Fruit fly (Drosophila melanogaster) whole organism, embryonic: ENCODE results near the gene CG3078.

Experiments used
- B-H2 ChIP-seq: fragments of 200-800 bp; sonication (Bioruptor generic); optimal IDR thresholded peaks from 2 replicates; lab custom pipeline; 2018; ENCODE audit warnings: missing biosample characterization, mild to moderate bottlenecking, missing genetic modification characterization
- CG12391 ChIP-seq: fragments of 200-800 bp; sonication (Bioruptor generic); optimal IDR thresholded peaks from 3 replicates; lab custom pipeline; 2018; ENCODE audit warnings: missing biosample characterization, mild to moderate bottlenecking, missing genetic modification characterization, moderate library complexity
- CG12744 ChIP-seq: fragments of 200-800 bp; sonication (Bioruptor generic); optimal IDR thresholded peaks from 2 replicates; lab custom pipeline; 2016; ENCODE audit warnings: missing biosample characterization, missing genetic modification characterization
- CG14014 ChIP-seq: fragments of 200-800 bp; sonication (Bioruptor generic); IDR thresholded peaks from 2 replicates; pipeline ENCODE4 v1.3.6; 2022; ENCODE audit warnings: missing biosample characterization, missing genetic modification characterization
- CG14667 ChIP-seq: fragments of 200-800 bp; sonication (Bioruptor generic); IDR thresholded peaks from 2 replicates; pipeline ENCODE4 v1.3.6; 2022; ENCODE audit warnings: missing biosample characterization, missing genetic modification characterization
- CG14860 ChIP-seq: fragments of 200-800 bp; sonication (Bioruptor generic); IDR thresholded peaks from 3 replicates; pipeline ENCODE4 v1.3.6; 2022; ENCODE audit warnings: missing biosample characterization, missing genetic modification characterization; ENCODE audit not compliant: partially characterized antibody
- CG16813 ChIP-seq: fragments of 200-800 bp; sonication (Bioruptor generic); IDR thresholded peaks from 3 replicates; pipeline ENCODE4 v1.3.6; 2022; ENCODE audit warnings: missing biosample characterization, missing genetic modification characterization; ENCODE audit not compliant: partially characterized antibody
- CG16815 ChIP-seq: fragments of 200-800 bp; sonication (Bioruptor generic); optimal IDR thresholded peaks from 3 replicates; lab custom pipeline; 2017; ENCODE audit warnings: missing biosample characterization, mild to moderate bottlenecking, missing genetic modification characterization
- CG31365 ChIP-seq: fragments of 200-800 bp; sonication (Bioruptor generic); optimal IDR thresholded peaks from 2 replicates; lab custom pipeline; 2018; ENCODE audit warnings: missing biosample characterization, mild to moderate bottlenecking, missing genetic modification characterization
- CG3163 ChIP-seq: fragments of 200-800 bp; sonication (Bioruptor generic); optimal IDR thresholded peaks from 3 replicates; lab custom pipeline; 2016; ENCODE audit warnings: missing biosample characterization, missing genetic modification characterization
- CG32772 ChIP-seq: fragments of 200-800 bp; sonication (Bioruptor generic); IDR thresholded peaks from 2 replicates; pipeline ENCODE4 v1.3.6; 2022; ENCODE audit warnings: missing biosample characterization, missing genetic modification characterization
- CG3726 ChIP-seq: fragments of 200-800 bp; sonication (Bioruptor generic); IDR thresholded peaks from 3 replicates; pipeline ENCODE4, ENCODE4 v1.3.6; 2022; ENCODE audit warnings: missing biosample characterization, missing genetic modification characterization
- CG5953 ChIP-seq: fragments of 200-800 bp; sonication (Bioruptor generic); IDR thresholded peaks from 2 replicates; pipeline ENCODE4 v1.3.6; 2022; ENCODE audit warnings: missing biosample characterization, missing genetic modification characterization
- CG6683 ChIP-seq: fragments of 200-800 bp; sonication (Bioruptor generic); optimal IDR thresholded peaks from 2 replicates; lab custom pipeline; 2017; ENCODE audit warnings: missing biosample characterization, mild to moderate bottlenecking, missing genetic modification characterization, missing genetic modification reagents
- CG6765 ChIP-seq: fragments of 200-800 bp; sonication (Bioruptor generic); optimal IDR thresholded peaks from 3 replicates; lab custom pipeline; 2017; ENCODE audit warnings: missing biosample characterization, mild to moderate bottlenecking, missing genetic modification characterization
- CG8359 ChIP-seq: fragments of 200-800 bp; sonication (Bioruptor generic); optimal IDR thresholded peaks from 2 replicates; lab custom pipeline; 2017; ENCODE audit warnings: missing biosample characterization, mild to moderate bottlenecking, missing genetic modification characterization, borderline replicate concordance
- CG8388 ChIP-seq: fragments of 200-800 bp; sonication (Bioruptor generic); optimal IDR thresholded peaks from 2 replicates; lab custom pipeline; 2019; ENCODE audit warnings: missing biosample characterization, mild to moderate bottlenecking, missing genetic modification characterization, moderate library complexity
- CHES-1-like ChIP-seq: fragments of 200-800 bp; sonication (Bioruptor generic); optimal IDR thresholded peaks from 2 replicates; lab custom pipeline; 2016; ENCODE audit warnings: missing biosample characterization, missing genetic modification characterization
- Dp ChIP-seq: fragments of 200-800 bp; sonication (Bioruptor generic); optimal IDR thresholded peaks from 2 replicates; lab custom pipeline; 2018; ENCODE audit warnings: missing biosample characterization, mild to moderate bottlenecking, missing genetic modification characterization, moderate library complexity
- E2f2 ChIP-seq: fragments of 200-800 bp; sonication (Bioruptor generic); IDR thresholded peaks from 2 replicates; pipeline ENCODE4 v1.3.6; 2022; ENCODE audit warnings: missing biosample characterization, missing genetic modification characterization
- Ets97D ChIP-seq: fragments of 200-800 bp; sonication (Bioruptor generic); optimal IDR thresholded peaks from 3 replicates; lab custom pipeline; 2016; ENCODE audit warnings: missing biosample characterization, missing genetic modification characterization
- HLH4C ChIP-seq: fragments of 200-800 bp; sonication (Bioruptor generic); IDR thresholded peaks from 3 replicates; pipeline ENCODE4 v1.3.6; 2022; ENCODE audit warnings: missing biosample characterization, missing genetic modification characterization; ENCODE audit not compliant: partially characterized antibody
- HmgZ ChIP-seq: fragments of 200-800 bp; sonication (Bioruptor generic); optimal IDR thresholded peaks from 2 replicates; lab custom pipeline; 2018; ENCODE audit warnings: missing biosample characterization, mild to moderate bottlenecking, missing genetic modification characterization
- Lpt ChIP-seq: fragments of >200 bp; optimal IDR thresholded peaks from 2 replicates; lab custom pipeline; 2018; ENCODE audit warnings: missing biosample characterization, missing genetic modification characterization
- Nf-YA ChIP-seq: fragments of 200-800 bp; sonication (Bioruptor generic); IDR thresholded peaks from 2 replicates; pipeline ENCODE4 v1.3.6; 2022; ENCODE audit warnings: missing biosample characterization, missing genetic modification characterization
- Sox100B ChIP-seq: fragments of 200-800 bp; sonication (Bioruptor generic); optimal IDR thresholded peaks from 3 replicates; lab custom pipeline; 2018; ENCODE audit warnings: missing biosample characterization, mild to moderate bottlenecking, missing genetic modification characterization
- abd-A ChIP-seq: fragments of 200-800 bp; sonication (Bioruptor generic); optimal IDR thresholded peaks from 3 replicates; lab custom pipeline; 2019; ENCODE audit warnings: missing biosample characterization, mild to moderate bottlenecking, missing genetic modification characterization, moderate library complexity
- bsh ChIP-seq, 2 experiments: fragments of 200-800 bp; sonication (Bioruptor generic); optimal IDR thresholded peaks; 2 replicates each; lab custom pipeline; 2017 to 2018; ENCODE audit warnings: mild to moderate bottlenecking in 2 of 2, missing biosample characterization in 2 of 2, missing genetic modification characterization in 2 of 2, moderate library complexity in 1 of 2
- btn ChIP-seq: fragments of 200-800 bp; sonication (Bioruptor generic); optimal IDR thresholded peaks from 2 replicates; lab custom pipeline; 2016; ENCODE audit warnings: missing biosample characterization, missing genetic modification characterization
- caup ChIP-seq: fragments of 200-800 bp; sonication (Bioruptor generic); optimal IDR thresholded peaks from 3 replicates; lab custom pipeline; 2017; ENCODE audit warnings: missing biosample characterization, mild to moderate bottlenecking, missing genetic modification characterization, moderate library complexity; ENCODE audit not compliant: severe bottlenecking
- disco-r ChIP-seq: fragments of 200-800 bp; sonication (Bioruptor generic); optimal IDR thresholded peaks from 2 replicates; lab custom pipeline; 2016; ENCODE audit warnings: missing biosample characterization, missing genetic modification characterization
- dpn ChIP-seq, 2 experiments: fragments of 200-800 bp; sonication (Bioruptor generic); optimal IDR thresholded peaks; 3 replicates each; lab custom pipeline; 2016; ENCODE audit warnings: missing biosample characterization in 2 of 2, missing genetic modification characterization in 2 of 2
- emc ChIP-seq: fragments of 200-800 bp; sonication (Bioruptor generic); optimal IDR thresholded peaks from 2 replicates; lab custom pipeline; 2016; ENCODE audit warnings: missing biosample characterization, missing genetic modification characterization
- exex ChIP-seq: fragments of 200-800 bp; sonication (Bioruptor generic); optimal IDR thresholded peaks from 4 replicates; lab custom pipeline; 2018; ENCODE audit warnings: missing biosample characterization, mild to moderate bottlenecking, missing genetic modification characterization, moderate library complexity
- fd102C ChIP-seq: fragments of 200-800 bp; sonication (Bioruptor generic); optimal IDR thresholded peaks from 2 replicates; lab custom pipeline; 2018; ENCODE audit warnings: missing biosample characterization, mild to moderate bottlenecking, missing genetic modification characterization, moderate library complexity
- gt ChIP-seq: fragments of 200-800 bp; sonication (Bioruptor generic); IDR thresholded peaks from 2 replicates; pipeline ENCODE4 v1.3.6; 2022; ENCODE audit warnings: missing biosample characterization, missing genetic modification characterization
- jumu ChIP-seq: fragments of 200-800 bp; sonication (Bioruptor generic); optimal IDR thresholded peaks from 3 replicates; lab custom pipeline; 2016; ENCODE audit warnings: missing biosample characterization, missing genetic modification characterization
- lmd ChIP-seq: fragments of 200-800 bp; sonication (Bioruptor generic); IDR thresholded peaks from 2 replicates; pipeline ENCODE4 v1.3.6; 2022; ENCODE audit warnings: missing biosample characterization, missing genetic modification characterization
- lola ChIP-seq, 3 experiments: fragments of >200 bp in 2 of 3; fragments of 200-800 bp in 1 of 3; sonication (Bioruptor generic) in 1 of 3; optimal IDR thresholded peaks; 2 replicates each; lab custom pipeline; 2017 to 2019; ENCODE audit warnings: missing biosample characterization in 3 of 3, missing genetic modification characterization in 3 of 3, mild to moderate bottlenecking in 1 of 3, moderate library complexity in 1 of 3
- mirr ChIP-seq: fragments of 200-800 bp; sonication (Bioruptor generic); optimal IDR thresholded peaks from 3 replicates; lab custom pipeline; 2018; ENCODE audit warnings: missing biosample characterization, mild to moderate bottlenecking, missing genetic modification characterization
- odd ChIP-seq: fragments of 200-800 bp; sonication (Bioruptor generic); optimal IDR thresholded peaks from 2 replicates; lab custom pipeline; 2017; ENCODE audit warnings: missing biosample characterization, mild to moderate bottlenecking, missing genetic modification characterization
- pb ChIP-seq: fragments of 200-800 bp; sonication (Bioruptor generic); optimal IDR thresholded peaks from 3 replicates; lab custom pipeline; 2016; ENCODE audit warnings: missing biosample characterization, missing genetic modification characterization
- sc ChIP-seq, 3 experiments: fragments of >200 bp in 2 of 3; fragments of 200-800 bp in 1 of 3; sonication (Bioruptor generic) in 1 of 3; optimal IDR thresholded peaks; 2 replicates in 2 of 3; 3 replicates in 1 of 3; lab custom pipeline; 2017; ENCODE audit warnings: mild to moderate bottlenecking in 1 of 3, missing biosample characterization in 1 of 3, missing genetic modification characterization in 1 of 3, missing genetic modification reagents in 1 of 3
- sens ChIP-seq: fragments of 200-800 bp; sonication (Bioruptor generic); peaks from one replicate; lab custom pipeline; 2016; ENCODE audit warnings: missing biosample characterization, missing genetic modification characterization
- slou ChIP-seq: fragments of 200-800 bp; sonication (Bioruptor generic); optimal IDR thresholded peaks from 3 replicates; lab custom pipeline; 2016; ENCODE audit warnings: missing biosample characterization, missing genetic modification characterization
- tna ChIP-seq: fragments of 200-800 bp; sonication (Bioruptor generic); IDR thresholded peaks from 2 replicates; pipeline ENCODE4 v1.3.6; 2022; ENCODE audit warnings: missing biosample characterization, missing genetic modification characterization; ENCODE audit not compliant: partially characterized antibody
- trem ChIP-seq: fragments of 200-800 bp; optimal IDR thresholded peaks from 3 replicates; lab custom pipeline; 2019; ENCODE audit warnings: missing biosample characterization, mild to moderate bottlenecking, missing genetic modification characterization, moderate library complexity
- trh ChIP-seq: fragments of 200-800 bp; sonication (Bioruptor generic); optimal IDR thresholded peaks from 2 replicates; lab custom pipeline; 2016; ENCODE audit warnings: missing biosample characterization, missing genetic modification characterization
- ttk ChIP-seq: fragments of 200-800 bp; sonication (Bioruptor generic); IDR thresholded peaks from 2 replicates; pipeline ENCODE4 v2.1.2; 2022; ENCODE audit warnings: missing biosample characterization, missing genetic modification characterization
- zen ChIP-seq: fragments of 200-800 bp; sonication (Bioruptor generic); optimal IDR thresholded peaks from 3 replicates; lab custom pipeline; 2018; ENCODE audit warnings: missing biosample characterization, mild to moderate bottlenecking, missing genetic modification characterization, moderate library complexity

Gene CG3078

DNA sequence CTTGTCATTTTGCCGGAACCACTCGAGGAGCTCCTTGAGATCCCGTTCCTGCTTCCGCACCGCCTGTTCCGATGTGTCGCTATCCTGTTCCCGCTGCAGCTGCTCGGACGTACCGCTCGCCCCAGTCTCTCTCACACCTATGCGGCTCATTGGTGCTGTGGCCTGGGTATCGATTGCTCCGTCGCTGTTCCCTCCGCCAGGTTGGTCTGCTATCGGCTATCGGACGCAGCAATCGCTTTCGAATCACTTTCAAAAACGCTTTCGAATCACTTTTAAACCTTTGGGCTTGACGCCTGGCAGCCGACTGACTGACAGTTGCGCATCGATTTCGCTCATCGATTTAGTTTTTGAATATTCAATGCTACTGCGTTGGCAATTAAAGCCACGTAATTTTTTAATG is 8.0 kb downstream of the CG3078 start, which contains the start of gene CG3191 (continued):
- TF ChIP-seq CG32772 (GFP tag; lab: Robert Waterston, UW) (no peak), trh (GFP tag; lab: Kevin White, UChicago) (no peak), CG16815 (GFP tag; lab: Kevin White, UChicago) (no peak), Dp (peak; percentile 40), Sox100B (GFP tag; lab: Kevin White, UChicago) (no peak), CHES-1-like (GFP tag; lab: Kevin White, UChicago) (no peak), sc (optimal IDR thresholded peaks at IDR 0.05; lab: Kevin White, UChicago) (no peak), sc (GFP tag; optimal IDR thresholded peaks at IDR 0.05; lab: Kevin White, UChicago) (no peak), Lpt (GFP tag; lab: Kevin White, UChicago) (no peak), CG6683 (GFP tag; lab: Kevin White, UChicago) (no peak), CG31365 (tag; lab: Kevin White, UChicago) (no peak), btn (GFP tag; lab: Kevin White, UChicago) (no peak), CG5953 (GFP tag; lab: Robert Waterston, UW) (no peak), trem (tag; lab: Kevin White, UChicago) (no peak), zen (tag; lab: Kevin White, UChicago) (no peak), dpn (GFP tag; optimal IDR thresholded peaks at IDR 0.05; lab: Kevin White, UChicago) (no peak), CG14014 (GFP tag; lab: Robert Waterston, UW) (no peak), lmd (GFP tag; lab: Robert Waterston, UW) (no peak), E2f2 (GFP tag; lab: Robert Waterston, UW) (peak; percentile 61), CG12391 (no peak), caup (GFP tag; lab: Kevin White, UChicago) (no peak), CG8388 (GFP tag; lab: Kevin White, UChicago) (no peak), pb (GFP tag; lab: Kevin White, UChicago) (no peak), disco-r (GFP tag; lab: Kevin White, UChicago) (no peak), abd-A (tag; lab: Kevin White, UChicago) (no peak), CG8359 (GFP tag; lab: Kevin White, UChicago) (no peak), tna (GFP tag; lab: Robert Waterston, UW) (peak; percentile 41; the same call in 1 of the 2 replicates)

- no peak for TF ChIP-seq sens (GFP tag; lab: Kevin White, UChicago)
- no peak for TF ChIP-seq CG12744 (GFP tag; lab: Kevin White, UChicago)
- TF ChIP-seq slou = no peak
- TF ChIP-seq B-H2 (GFP tag; lab: Kevin White, UChicago) = no peak
- TF ChIP-seq HmgZ (tag; lab: Kevin White, UChicago) = no peak
- TF ChIP-seq sc (optimal IDR thresholded peaks at IDR 0.05; lab: Kevin White, UChicago) = no peak
- no peak for TF ChIP-seq sc (GFP tag; optimal IDR thresholded peaks at IDR 0.05; lab: Kevin White, UChicago)
- TF ChIP-seq exex (tag; lab: Kevin White, UChicago) = no peak
- peak; percentile 81 for TF ChIP-seq HLH4C (GFP tag; lab: Robert Waterston, UW)
- TF ChIP-seq CG16813 (GFP tag; lab: Robert Waterston, UW) = peak; percentile 59; the same call in 2 of the 3 replicates
- TF ChIP-seq lola (GFP tag; optimal IDR thresholded peaks at IDR 0.05; lab: Kevin White, UChicago) = no peak
- TF ChIP-seq CG6765 = no peak
- TF ChIP-seq ttk (GFP tag; lab: Robert Waterston, UW) = no peak
- TF ChIP-seq CG3163 (GFP tag; lab: Kevin White, UChicago) = no peak
- TF ChIP-seq Nf-YA (GFP tag; lab: Robert Waterston, UW) = no peak
- TF ChIP-seq mirr = no peak
- TF ChIP-seq Ets97D (GFP tag; lab: Kevin White, UChicago) = no peak
- TF ChIP-seq jumu (GFP tag; lab: Kevin White, UChicago) = no peak
- peak; percentile 73 for TF ChIP-seq CG14860 (GFP tag; lab: Robert Waterston, UW)
- TF ChIP-seq odd (GFP tag; lab: Kevin White, UChicago) = no peak
- TF ChIP-seq CG3726 (GFP tag; lab: Robert Waterston, UW) = no peak
- TF ChIP-seq CG14667 (GFP tag; lab: Robert Waterston, UW) = no peak
- no peak for TF ChIP-seq bsh (GFP tag; optimal IDR thresholded peaks at IDR 0.05; lab: Kevin White, UChicago)
- TF ChIP-seq fd102C (GFP tag; lab: Kevin White, UChicago) = no peak
- TF ChIP-seq gt (GFP tag; lab: Robert Waterston, UW) = no peak
- no peak for TF ChIP-seq emc (GFP tag; lab: Kevin White, UChicago)
Observed at dm6 chrX:2249763-2250162, 9.9 kb downstream of the CG3078 start, which contains the start of gene crn. crn (minus strand) TSS chrX:2249983.
